Fruit fly (Drosophila melanogaster) whole organism, embryonic: ENCODE results near the gene CG6231.
A peak's percentile ranks its signal among the peaks of the same experiment; 100 is the strongest.

Source experiments
- Aef1 ChIP-seq: fragments of 200-800 bp; sonication (Bioruptor generic); IDR thresholded peaks from 3 replicates; pipeline ENCODE4 v1.3.6; 2022; ENCODE audit warnings: missing biosample characterization, missing genetic modification characterization
- B-H1 ChIP-seq: fragments of 200-800 bp; sonication (Bioruptor generic); IDR thresholded peaks from 3 replicates; pipeline ENCODE4 v1.3.6; 2022; ENCODE audit warnings: missing biosample characterization, missing genetic modification characterization
- CG10462 ChIP-seq: fragments of 200-800 bp; sonication (Bioruptor generic); optimal IDR thresholded peaks from 2 replicates; lab custom pipeline; 2016; ENCODE audit warnings: missing biosample characterization, missing genetic modification characterization
- CG12219 ChIP-seq: fragments of 200-800 bp; sonication (Bioruptor generic); optimal IDR thresholded peaks from 3 replicates; lab custom pipeline; 2018; ENCODE audit warnings: missing biosample characterization, mild to moderate bottlenecking, missing genetic modification characterization
- CG1233 ChIP-seq: fragments of 200-800 bp; sonication (Bioruptor generic); optimal IDR thresholded peaks from 4 replicates; lab custom pipeline; 2018; ENCODE audit warnings: missing biosample characterization, mild to moderate bottlenecking, missing genetic modification characterization
- CG12391 ChIP-seq: fragments of 200-800 bp; sonication (Bioruptor generic); optimal IDR thresholded peaks from 3 replicates; lab custom pipeline; 2018; ENCODE audit warnings: missing biosample characterization, mild to moderate bottlenecking, missing genetic modification characterization, moderate library complexity
- CG12744 ChIP-seq: fragments of 200-800 bp; sonication (Bioruptor generic); optimal IDR thresholded peaks from 2 replicates; lab custom pipeline; 2016; ENCODE audit warnings: missing biosample characterization, missing genetic modification characterization
- CG13296 ChIP-seq: fragments of 200-800 bp; sonication (Bioruptor generic); optimal IDR thresholded peaks from 3 replicates; lab custom pipeline; 2018; ENCODE audit warnings: missing biosample characterization, mild to moderate bottlenecking, missing genetic modification characterization
- CG14014 ChIP-seq: fragments of 200-800 bp; sonication (Bioruptor generic); IDR thresholded peaks from 2 replicates; pipeline ENCODE4 v1.3.6; 2022; ENCODE audit warnings: missing biosample characterization, missing genetic modification characterization
- CG1529 ChIP-seq: fragments of 200-800 bp; sonication (Bioruptor generic); optimal IDR thresholded peaks from 3 replicates; lab custom pipeline; 2018; ENCODE audit warnings: missing biosample characterization, missing genetic modification characterization
- CG17361 ChIP-seq: fragments of 200-800 bp; sonication (Bioruptor generic); IDR thresholded peaks from 3 replicates; pipeline ENCODE4 v1.3.6; 2022; ENCODE audit warnings: missing biosample characterization, missing genetic modification characterization
- CG17385 ChIP-seq: fragments of 200-800 bp; sonication (Bioruptor generic); optimal IDR thresholded peaks from 3 replicates; lab custom pipeline; 2018; ENCODE audit warnings: missing biosample characterization, mild to moderate bottlenecking, missing genetic modification characterization
- CG32532 ChIP-seq: fragments of 200-800 bp; sonication (Bioruptor generic); IDR thresholded peaks from 2 replicates; pipeline ENCODE4 v1.3.6; 2022; ENCODE audit warnings: missing biosample characterization, missing genetic modification characterization
- CG33557 ChIP-seq: fragments of 200-800 bp; sonication (Bioruptor generic); optimal IDR thresholded peaks from 2 replicates; lab custom pipeline; 2019; ENCODE audit warnings: missing biosample characterization, mild to moderate bottlenecking, missing genetic modification characterization, moderate library complexity
- CG34422 ChIP-seq: fragments of 200-800 bp; sonication (Bioruptor generic); IDR thresholded peaks from 3 replicates; pipeline ENCODE4 v1.3.6; 2022; ENCODE audit warnings: missing biosample characterization, missing genetic modification characterization
- CG3995 ChIP-seq: fragments of 200-800 bp; sonication (Bioruptor generic); optimal IDR thresholded peaks from 3 replicates; lab custom pipeline; 2016; ENCODE audit warnings: missing biosample characterization, missing genetic modification characterization
- CG4360 ChIP-seq: fragments of 200-800 bp; sonication (Bioruptor generic); IDR thresholded peaks from 2 replicates; pipeline ENCODE4 v1.3.6; 2022; ENCODE audit warnings: missing biosample characterization, missing genetic modification characterization
- CG43689 ChIP-seq: fragments of 200-800 bp; sonication (Bioruptor generic); IDR thresholded peaks from 2 replicates; pipeline ENCODE4 v1.3.6; 2022; ENCODE audit warnings: missing biosample characterization, missing genetic modification characterization
- CG4820 ChIP-seq: fragments of 200-800 bp; sonication (Bioruptor generic); optimal IDR thresholded peaks from 3 replicates; lab custom pipeline; 2016; ENCODE audit warnings: missing biosample characterization, missing genetic modification characterization
- CG6254 ChIP-seq: fragments of 200-800 bp; sonication (Bioruptor generic); optimal IDR thresholded peaks from 3 replicates; lab custom pipeline; 2017; ENCODE audit warnings: mild to moderate bottlenecking, missing biosample characterization, missing genetic modification reagents, missing genetic modification characterization
- CG7963 ChIP-seq: fragments of 200-800 bp; sonication (Bioruptor generic); IDR thresholded peaks from 3 replicates; pipeline ENCODE4 v1.3.6; 2022; ENCODE audit warnings: missing biosample characterization, missing genetic modification characterization; ENCODE audit not compliant: partially characterized antibody
- CG8359 ChIP-seq: fragments of 200-800 bp; sonication (Bioruptor generic); optimal IDR thresholded peaks from 2 replicates; lab custom pipeline; 2017; ENCODE audit warnings: missing biosample characterization, mild to moderate bottlenecking, missing genetic modification characterization, borderline replicate concordance
- CG8388 ChIP-seq: fragments of 200-800 bp; sonication (Bioruptor generic); optimal IDR thresholded peaks from 2 replicates; lab custom pipeline; 2019; ENCODE audit warnings: missing biosample characterization, mild to moderate bottlenecking, missing genetic modification characterization, moderate library complexity
- D19B ChIP-seq: fragments of 200-800 bp; sonication (Bioruptor generic); optimal IDR thresholded peaks from 2 replicates; lab custom pipeline; 2017; ENCODE audit warnings: missing biosample characterization, mild to moderate bottlenecking, missing genetic modification characterization
- Doc2 ChIP-seq: fragments of 200-800 bp; sonication (Bioruptor generic); IDR thresholded peaks from 2 replicates; pipeline ENCODE4 v1.3.6; 2022; ENCODE audit warnings: missing biosample characterization, missing genetic modification characterization
- Ets65A ChIP-seq: fragments of 200-800 bp; sonication (Bioruptor generic); peaks from one replicate; lab custom pipeline; 2016; ENCODE audit warnings: missing biosample characterization, missing genetic modification characterization
- H2.0 ChIP-seq: fragments of 200-800 bp; sonication (Bioruptor generic); IDR thresholded peaks from 2 replicates; pipeline ENCODE4 v1.3.6; 2022; ENCODE audit warnings: missing biosample characterization, missing genetic modification characterization
- HLH3B ChIP-seq: fragments of 200-800 bp; sonication (Bioruptor generic); IDR thresholded peaks from 2 replicates; pipeline ENCODE4 v1.3.6; 2022; ENCODE audit warnings: missing biosample characterization, missing genetic modification characterization
- Jarid2 ChIP-seq: fragments of 200-800 bp; sonication (Bioruptor generic); optimal IDR thresholded peaks from 3 replicates; lab custom pipeline; 2017; ENCODE audit warnings: mild to moderate bottlenecking, missing biosample characterization, missing genetic modification reagents, missing genetic modification characterization
- NFAT ChIP-seq: fragments of 200-800 bp; sonication (Bioruptor generic); IDR thresholded peaks from 2 replicates; pipeline ENCODE4 v1.3.6; 2022; ENCODE audit warnings: missing biosample characterization, missing genetic modification characterization
- NK7.1 ChIP-seq: fragments of 200-800 bp; sonication (Bioruptor generic); optimal IDR thresholded peaks from 3 replicates; lab custom pipeline; 2016; ENCODE audit warnings: missing biosample characterization, missing genetic modification characterization
- Nf-YC ChIP-seq: fragments of 200-800 bp; optimal IDR thresholded peaks from 3 replicates; lab custom pipeline; 2019; ENCODE audit warnings: missing biosample characterization, mild to moderate bottlenecking, missing genetic modification characterization, moderate library complexity
- Ravus ChIP-seq: fragments of 200-800 bp; sonication (Bioruptor generic); IDR thresholded peaks from 2 replicates; pipeline ENCODE4 v1.3.6; 2022; ENCODE audit warnings: missing biosample characterization, missing genetic modification characterization
- Trl ChIP-seq, 3 experiments: fragments of >200 bp in 2 of 3; fragments of 200-800 bp in 1 of 3; sonication (Bioruptor generic) in 1 of 3; optimal IDR thresholded peaks; 2 replicates in 1 of 3; 3 replicates in 2 of 3; lab custom pipeline; 2016 to 2017; ENCODE audit warnings: missing biosample characterization in 1 of 3, missing genetic modification characterization in 1 of 3
- ac ChIP-seq: fragments of 200-800 bp; sonication (Bioruptor generic); optimal IDR thresholded peaks from 3 replicates; lab custom pipeline; 2017; ENCODE audit warnings: missing biosample characterization, mild to moderate bottlenecking, missing genetic modification characterization
- chn ChIP-seq: fragments of 200-800 bp; sonication (Bioruptor generic); optimal IDR thresholded peaks from 2 replicates; lab custom pipeline; 2016; ENCODE audit warnings: missing biosample characterization, missing genetic modification characterization
- ci ChIP-seq: fragments of 200-800 bp; sonication (Bioruptor generic); IDR thresholded peaks from 3 replicates; pipeline ENCODE4 v1.3.6; 2022; ENCODE audit warnings: missing biosample characterization, missing genetic modification characterization
- gfzf ChIP-seq: fragments of 200-800 bp; sonication (Bioruptor generic); optimal IDR thresholded peaks from 2 replicates; lab custom pipeline; 2016; ENCODE audit warnings: missing biosample characterization, mild to moderate bottlenecking, missing genetic modification characterization, moderate library complexity
- hkb ChIP-seq, 2 experiments: fragments of 200-800 bp in 1 of 2; fragments of >200 bp in 1 of 2; sonication (Bioruptor generic) in 1 of 2; IDR thresholded peaks in 1 of 2; optimal IDR thresholded peaks in 1 of 2; 2 replicates each; pipeline versions ENCODE4 v1.3.6 to Lab custom; 2017 to 2022; ENCODE audit warnings: missing biosample characterization in 1 of 2, missing genetic modification characterization in 1 of 2
- mirr ChIP-seq: fragments of 200-800 bp; sonication (Bioruptor generic); optimal IDR thresholded peaks from 3 replicates; lab custom pipeline; 2018; ENCODE audit warnings: missing biosample characterization, mild to moderate bottlenecking, missing genetic modification characterization
- nom ChIP-seq: fragments of 200-800 bp; sonication (Bioruptor generic); optimal IDR thresholded peaks from 2 replicates; lab custom pipeline; 2017; ENCODE audit warnings: missing biosample characterization, missing genetic modification characterization, mild to moderate bottlenecking, moderate library complexity, missing genetic modification reagents
- phol ChIP-seq: fragments of 200-800 bp; sonication (Bioruptor generic); optimal IDR thresholded peaks from 3 replicates; lab custom pipeline; 2018; ENCODE audit warnings: missing biosample characterization, mild to moderate bottlenecking, missing genetic modification characterization, moderate library complexity
- pnt ChIP-seq: fragments of 200-800 bp; sonication (Bioruptor generic); optimal IDR thresholded peaks from 3 replicates; lab custom pipeline; 2016; ENCODE audit warnings: missing biosample characterization, missing genetic modification characterization
- run ChIP-seq: fragments of 200-800 bp; sonication (Bioruptor generic); optimal IDR thresholded peaks from 3 replicates; lab custom pipeline; 2018; ENCODE audit warnings: missing biosample characterization, mild to moderate bottlenecking, missing genetic modification characterization
- scrt ChIP-seq: fragments of 200-800 bp; sonication (Bioruptor generic); optimal IDR thresholded peaks from 2 replicates; lab custom pipeline; 2018; ENCODE audit warnings: missing biosample characterization, mild to moderate bottlenecking, missing genetic modification characterization, moderate library complexity
- sd ChIP-seq: fragments of 200-800 bp; sonication (Bioruptor generic); optimal IDR thresholded peaks from 3 replicates; lab custom pipeline; 2018; ENCODE audit warnings: missing biosample characterization, mild to moderate bottlenecking, missing genetic modification characterization, moderate library complexity
- sens ChIP-seq: fragments of 200-800 bp; sonication (Bioruptor generic); peaks from one replicate; lab custom pipeline; 2016; ENCODE audit warnings: missing biosample characterization, missing genetic modification characterization
- slbo ChIP-seq: fragments of 200-800 bp; sonication (Bioruptor generic); IDR thresholded peaks from 2 replicates; pipeline ENCODE4 v1.3.6; 2022; ENCODE audit warnings: missing biosample characterization, missing genetic modification characterization
- sug ChIP-seq: fragments of 200-800 bp; optimal IDR thresholded peaks from 2 replicates; lab custom pipeline; 2019; ENCODE audit warnings: missing biosample characterization, mild to moderate bottlenecking, missing genetic modification characterization, moderate library complexity
- trem ChIP-seq: fragments of 200-800 bp; optimal IDR thresholded peaks from 3 replicates; lab custom pipeline; 2019; ENCODE audit warnings: missing biosample characterization, mild to moderate bottlenecking, missing genetic modification characterization, moderate library complexity
- wdn ChIP-seq: fragments of 200-800 bp; sonication (Bioruptor generic); IDR thresholded peaks from 2 replicates; pipeline ENCODE4 v1.3.6; 2022; ENCODE audit warnings: missing biosample characterization, missing genetic modification characterization

The CG6231 gene

DNA sequence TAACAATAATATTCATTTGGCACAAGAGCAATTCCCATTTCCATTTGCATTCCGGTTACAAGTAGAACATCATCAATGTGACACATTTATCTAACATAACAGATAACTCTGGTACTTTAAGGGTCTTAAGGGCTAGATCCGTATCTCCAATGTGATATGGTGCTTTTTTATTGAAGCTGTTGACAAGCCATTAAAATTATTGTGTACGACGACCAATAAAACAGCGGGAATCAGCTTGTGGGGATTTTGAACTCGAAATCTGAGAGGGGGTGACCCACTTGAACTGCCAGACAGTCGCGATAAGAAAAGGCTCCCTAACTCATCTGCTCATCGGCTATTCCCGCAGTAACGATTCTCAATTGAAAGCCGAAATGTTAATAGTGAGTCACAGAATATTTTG is 61.3 kb downstream of the CG6231 start (continued):
- TF ChIP-seq B-H1 (no peak), sug (tag; lab: Kevin White, UChicago) (peak; percentile 51), Trl (optimal IDR thresholded peaks at IDR 0.05; lab: Kevin White, UChicago) (no peak), Trl (GFP tag; optimal IDR thresholded peaks at IDR 0.05; lab: Kevin White, UChicago) (no peak), CG3995 (GFP tag; lab: Kevin White, UChicago) (no peak), Ravus (no peak), Nf-YC (tag; lab: Kevin White, UChicago) (peak; percentile 56), CG4820 (GFP tag; lab: Kevin White, UChicago) (no peak), CG1529 (no peak), phol (tag; lab: Kevin White, UChicago) (no peak), CG12219 (GFP tag; lab: Kevin White, UChicago) (no peak), sd (tag; lab: Kevin White, UChicago) (peak; percentile 47), gfzf (no peak), CG13296 (GFP tag; lab: Kevin White, UChicago) (peak; percentile 46), NFAT (GFP tag; lab: Robert Waterston, UW) (no peak), HLH3B (GFP tag; lab: Robert Waterston, UW) (no peak), slbo (no peak), chn (GFP tag; lab: Kevin White, UChicago) (no peak), CG12391 (tag; lab: Kevin White, UChicago) (no peak), CG17361 (GFP tag; lab: Robert Waterston, UW) (no peak), Ets65A (GFP tag; lab: Kevin White, UChicago) (no peak), CG12744 (GFP tag; lab: Kevin White, UChicago) (no peak), NK7.1 (GFP tag; lab: Kevin White, UChicago) (no peak), CG10462 (no peak), CG7963 (GFP tag; lab: Robert Waterston, UW) (no peak), wdn (no peak), run (tag; lab: Kevin White, UChicago) (no peak), mirr (peak; percentile 58), CG32532 (GFP tag; lab: Robert Waterston, UW) (no peak), D19B (no peak)

DNA sequence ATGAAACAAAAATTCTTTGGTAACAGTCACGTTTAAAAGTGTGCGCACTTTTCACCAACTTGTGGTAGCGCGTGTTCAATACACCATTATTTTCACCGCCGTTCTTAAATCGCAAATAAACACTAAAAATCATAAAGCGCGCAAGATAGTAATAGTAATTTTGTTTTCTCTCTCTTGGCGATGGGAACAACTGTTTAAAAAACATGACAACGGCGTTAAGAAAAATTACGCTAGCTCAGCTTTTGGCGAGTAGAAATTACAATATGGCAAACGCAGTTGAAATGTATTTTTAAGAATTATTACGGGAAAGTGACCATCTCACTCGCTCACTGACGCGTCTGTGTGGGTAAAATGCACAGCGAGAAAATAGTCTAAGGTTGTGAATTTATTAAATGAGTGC is 62.9 kb downstream of the CG6231 start:
- TF ChIP-seq Ets65A (GFP tag; lab: Kevin White, UChicago), result peak; percentile 78
- TF ChIP-seq scrt (GFP tag; lab: Kevin White, UChicago), result no peak
- TF ChIP-seq CG34422 (GFP tag; lab: Robert Waterston, UW), result no peak
- TF ChIP-seq ac, result no peak
- TF ChIP-seq CG13296 (GFP tag; lab: Kevin White, UChicago), result no peak
- no peak for TF ChIP-seq CG1233 (GFP tag; lab: Kevin White, UChicago)
- TF ChIP-seq trem (tag; lab: Kevin White, UChicago), result no peak
- TF ChIP-seq CG43689 (GFP tag; lab: Robert Waterston, UW), result no peak
- TF ChIP-seq pnt (GFP tag; lab: Kevin White, UChicago), result no peak
- no peak for TF ChIP-seq CG6254 (GFP tag; lab: Kevin White, UChicago)
- no peak for TF ChIP-seq CG17385
- peak; percentile 37 for TF ChIP-seq CG8388 (GFP tag; lab: Kevin White, UChicago)

DNA sequence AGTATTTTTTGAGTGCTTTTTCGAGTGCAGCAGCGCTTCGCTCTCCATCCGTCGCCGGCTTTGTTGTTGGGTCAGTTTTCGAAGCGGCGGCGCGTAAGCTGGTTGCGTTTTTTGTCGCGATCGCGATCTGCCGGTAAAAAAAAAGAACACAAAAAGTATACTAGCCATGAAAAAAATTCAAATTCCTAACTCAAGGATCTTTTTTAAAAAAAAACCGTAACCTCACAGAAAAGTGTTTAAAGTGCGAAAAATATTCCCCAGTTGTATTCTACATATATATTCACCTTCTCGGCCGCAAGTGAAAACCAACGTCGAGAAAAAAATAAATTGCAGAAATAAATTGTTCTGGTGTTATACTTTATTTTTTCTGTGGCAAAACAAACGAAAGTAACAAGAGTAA is 63.4 kb downstream of the CG6231 start:
- no peak for TF ChIP-seq CG33557 (GFP tag; lab: Kevin White, UChicago)
- TF ChIP-seq CG14014 (GFP tag; lab: Robert Waterston, UW), result no peak
- peak; percentile 50 for TF ChIP-seq CG8359 (GFP tag; lab: Kevin White, UChicago)
- TF ChIP-seq H2.0, result no peak
- peak; percentile 65 for TF ChIP-seq Jarid2
- peak; percentile 9 for TF ChIP-seq nom (GFP tag; lab: Kevin White, UChicago)
- peak; percentile 59 for TF ChIP-seq hkb (optimal IDR thresholded peaks at IDR 0.05; lab: Kevin White, UChicago)
- no peak for TF ChIP-seq hkb (GFP tag; IDR thresholded peaks at IDR 0.05; lab: Robert Waterston, UW)
- TF ChIP-seq ci, result no peak
- TF ChIP-seq sens (GFP tag; lab: Kevin White, UChicago), result peak; percentile 50
- no peak for TF ChIP-seq Doc2
- TF ChIP-seq CG4360 (GFP tag; lab: Robert Waterston, UW), result 0 out of 2 replicates have a peak, but pooled peaks have one; percentile 8
- peak; percentile 29; the same call in 1 of the 3 replicates for TF ChIP-seq Aef1 (GFP tag; lab: Robert Waterston, UW)
- peak; percentile 51; the same call in 1 of the 3 replicates for TF ChIP-seq CG34422 (GFP tag; lab: Robert Waterston, UW)
